Worm (Caenorhabditis elegans): Measurements from ENCODE around the gene C05G5.5.

Gene C05G5.5

DNA sequence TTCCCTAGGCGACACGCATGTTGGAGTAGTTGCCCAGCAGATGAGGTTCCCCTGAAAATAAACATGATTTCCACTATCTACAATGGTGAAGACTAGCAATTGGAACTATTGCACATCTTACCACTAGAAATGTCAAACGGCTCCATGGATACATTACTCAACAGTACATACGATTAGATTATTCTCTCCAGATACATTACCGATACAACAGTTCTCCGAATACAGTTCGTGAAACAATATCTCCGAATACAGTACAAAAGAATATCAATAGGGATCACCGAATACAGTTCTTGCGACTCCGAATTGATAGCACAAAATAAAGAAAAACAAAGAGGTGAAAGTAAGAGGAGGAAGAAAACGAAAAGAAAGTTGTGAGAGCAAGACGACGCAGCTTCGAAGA, 17.1 kb downstream of the C05G5.5 start, which contains the start of gene C05G5.7:
TSS of gene C05G5.7 (minus strand) at position 1 of the 400 bp plus-strand sequence.
- TF ChIP-seq hmg-11 (tag; optimal IDR thresholded peaks at IDR 0.05) (no peak), nhr-12 (tag; optimal IDR thresholded peaks at IDR 0.05) (no peak), ama-1 (optimal IDR thresholded peaks at IDR 0.05) (peak; percentile 7)

ce11 chrX:14743210-14743609, 17.7 kb downstream of the C05G5.5 start:
- TF ChIP-seq nhr-11 (tag; optimal IDR thresholded peaks at IDR 0.05) (no peak), ama-1 (optimal IDR thresholded peaks at IDR 0.05) (peak; percentile 13), ceh-82 (tag; optimal IDR thresholded peaks at IDR 0.05) (peak; percentile 45), pha-4 (tag; optimal IDR thresholded peaks at IDR 0.05) (peak; percentile 20), tbx-2 (tag; optimal IDR thresholded peaks at IDR 0.05) (peak; percentile 55), nhr-23 (tag; optimal IDR thresholded peaks at IDR 0.05) (peak; percentile 27), eor-1 (tag; optimal IDR thresholded peaks at IDR 0.05) (no peak)

ce11 chrX:14740019-14740418, 20.9 kb downstream of the C05G5.5 start, which contains the start of gene C05G5.1:
Gene C05G5.1, minus strand, starts transcription at chrX:14740119.
- TF ChIP-seq tbx-2 (tag; optimal IDR thresholded peaks at IDR 0.05) (no peak), unc-39 (tag; optimal IDR thresholded peaks at IDR 0.05) (no peak), nhr-28 (tag; optimal IDR thresholded peaks at IDR 0.05) (no peak), ceh-28 (tag; optimal IDR thresholded peaks at IDR 0.05) (no peak), egl-5 (tag; optimal IDR thresholded peaks at IDR 0.05) (no peak), nhr-12 (tag; optimal IDR thresholded peaks at IDR 0.05) (no peak), fos-1 (tag; optimal IDR thresholded peaks at IDR 0.05) (no peak), ZK546.5 (tag; optimal IDR thresholded peaks at IDR 0.05) (no peak), ztf-4 (tag; optimal IDR thresholded peaks at IDR 0.05) (no peak), lin-39 (tag; optimal IDR thresholded peaks at IDR 0.05) (no peak), elt-3 (tag; optimal IDR thresholded peaks at IDR 0.05) (no peak)

DNA sequence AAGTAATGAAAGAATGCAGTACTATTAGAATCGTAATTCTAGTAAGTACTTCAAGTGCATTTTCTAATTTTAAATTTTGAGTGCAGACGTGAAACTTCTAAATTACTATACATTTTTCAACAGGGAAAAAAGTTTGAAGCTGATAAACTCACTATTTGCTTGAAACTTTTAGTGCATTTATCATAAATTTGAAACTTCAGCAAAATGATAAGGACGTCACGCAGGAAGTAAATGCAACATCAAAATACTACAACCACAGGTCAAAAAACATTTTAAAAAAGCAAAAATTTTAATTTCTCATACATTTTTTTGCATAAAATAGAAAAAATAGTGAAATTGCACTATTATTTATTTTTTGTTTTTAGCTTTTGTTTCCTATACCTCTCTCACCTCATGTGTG, 21.5 kb downstream of the C05G5.5 start:
- peak; percentile 65 for TF ChIP-seq elt-2 (tag; optimal IDR thresholded peaks at IDR 0.05)
- no peak for TF ChIP-seq ceh-82 (tag; optimal IDR thresholded peaks at IDR 0.05)
- TF ChIP-seq pqm-1 (tag; optimal IDR thresholded peaks at IDR 0.05): peak; percentile 51

- TF ChIP-seq fos-1 (tag; optimal IDR thresholded peaks at IDR 0.05) (no peak), pha-4 (tag; optimal IDR thresholded peaks at IDR 0.05) (no peak), tbx-2 (tag; optimal IDR thresholded peaks at IDR 0.05) (no peak), nhr-77 (tag; optimal IDR thresholded peaks at IDR 0.05) (no peak), skn-1 (tag; optimal IDR thresholded peaks at IDR 0.05) (no peak), ZK546.5 (tag; optimal IDR thresholded peaks at IDR 0.05) (no peak), nhr-76 (tag; optimal IDR thresholded peaks at IDR 0.05) (no peak), unc-39 (tag; optimal IDR thresholded peaks at IDR 0.05) (no peak), ztf-4 (tag; optimal IDR thresholded peaks at IDR 0.05) (no peak), sea-2 (GFP tag; optimal IDR thresholded peaks at IDR 0.05) (no peak), pqm-1 (tag; optimal IDR thresholded peaks at IDR 0.05) (no peak), daf-12 (tag; optimal IDR thresholded peaks at IDR 0.05) (no peak), mdl-1 (tag; optimal IDR thresholded peaks at IDR 0.05) (no peak), egl-5 (tag; optimal IDR thresholded peaks at IDR 0.05) (no peak), unc-62 (GFP tag; optimal IDR thresholded peaks at IDR 0.05) (no peak)
Measured at ce11 chrX:14737623-14738022, 23.3 kb downstream of the C05G5.5 start.

DNA sequence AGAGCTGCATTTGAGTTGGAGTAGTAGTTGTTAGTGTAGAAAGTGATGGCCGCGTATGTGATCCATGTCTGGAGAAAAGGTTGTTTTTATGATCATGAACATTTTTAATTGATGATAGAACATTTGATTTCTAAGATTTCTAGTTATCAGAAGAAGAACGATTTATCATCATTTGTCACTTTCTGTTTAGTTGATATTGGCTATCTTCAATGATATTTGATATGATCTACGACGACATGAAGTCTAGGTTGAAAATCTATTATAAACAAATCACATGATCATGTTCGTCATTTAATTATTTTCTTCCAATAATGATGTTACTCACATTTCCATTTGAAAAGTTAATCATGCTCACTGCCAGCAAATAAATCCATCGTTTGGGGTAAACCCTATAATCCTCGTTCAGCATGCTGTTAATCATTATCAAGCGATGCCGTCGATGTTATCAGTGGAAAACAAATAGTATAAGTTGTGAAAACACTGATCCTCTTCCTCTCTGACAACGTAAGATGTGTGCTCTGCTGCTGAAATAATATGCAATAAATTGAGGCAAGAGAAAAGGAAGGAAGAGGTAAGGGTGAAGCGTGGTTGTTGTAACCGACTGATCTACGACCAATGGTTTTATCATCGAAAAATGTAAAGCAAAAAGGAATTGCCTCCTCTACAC, 23.8 kb downstream of the C05G5.5 start:
- TF ChIP-seq daf-12 (tag; optimal IDR thresholded peaks at IDR 0.05) (no peak), lin-39 (tag; optimal IDR thresholded peaks at IDR 0.05) (no peak), ztf-11 (tag; optimal IDR thresholded peaks at IDR 0.05) (no peak), nhr-77 (tag; optimal IDR thresholded peaks at IDR 0.05) (no peak), fkh-10 (GFP tag; optimal IDR thresholded peaks at IDR 0.05) (no peak), nhr-23 (tag; optimal IDR thresholded peaks at IDR 0.05) (peak; percentile 21), ZK546.5 (tag; optimal IDR thresholded peaks at IDR 0.05) (no peak), elt-2 (tag; optimal IDR thresholded peaks at IDR 0.05) (peak; percentile 57), nhr-12 (tag; optimal IDR thresholded peaks at IDR 0.05) (no peak), fkh-2 (tag; optimal IDR thresholded peaks at IDR 0.05) (no peak), nhr-67 (tag; optimal IDR thresholded peaks at IDR 0.05) (no peak), aly-2 (tag; optimal IDR thresholded peaks at IDR 0.05) (no peak), unc-39 (tag; optimal IDR thresholded peaks at IDR 0.05) (no peak), egl-5 (tag; optimal IDR thresholded peaks at IDR 0.05) (no peak), nhr-25 (tag; optimal IDR thresholded peaks at IDR 0.05) (peak; percentile 58), lsy-12 (tag; optimal IDR thresholded peaks at IDR 0.05) (no peak), nhr-237 (tag; optimal IDR thresholded peaks at IDR 0.05) (no peak), jun-1 (tag; optimal IDR thresholded peaks at IDR 0.05) (peak; percentile 16), nhr-43 (tag; optimal IDR thresholded peaks at IDR 0.05; ENCODE audit: poor library complexity, severe bottlenecking) (peak; percentile 18), ceh-9 (tag; optimal IDR thresholded peaks at IDR 0.05) (no peak), pqm-1 (tag; optimal IDR thresholded peaks at IDR 0.05) (peak; percentile 56)
